Worm (Caenorhabditis elegans) whole organism, young adult: ENCODE data around the gene cct-6.

Experiments
- B0035.1 ChIP-seq: sonication (generic microtip); optimal IDR thresholded peaks from 2 replicates; lab custom pipeline; 2016; ENCODE audit warnings: missing genetic modification characterization, mild to moderate bottlenecking, missing compliant biosample characterization, missing genotype, missing genetic modification reagents
- C06A6.2 ChIP-seq: fragments of 200-800 bp; sonication (Bioruptor generic); conservative IDR thresholded peaks from 2 replicates; pipeline ENCODE4 v1.3.6; 2022; ENCODE audit warnings: missing genetic modification characterization, missing compliant biosample characterization
- F33H1.4 ChIP-seq: fragments of 200-800 bp; sonication (Bioruptor generic); IDR thresholded peaks from 2 replicates; pipeline ENCODE4 v1.3.6; 2022; ENCODE audit warnings: missing genetic modification reagents, missing genetic modification characterization, missing compliant biosample characterization
- F37B4.10 ChIP-seq: fragments of 200-800 bp; sonication (Bioruptor generic); IDR thresholded peaks from 2 replicates; pipeline ENCODE4 v1.3.6; 2022; ENCODE audit warnings: missing genetic modification characterization, missing compliant biosample characterization
- F52B5.7 ChIP-seq: sonication (generic microtip); optimal IDR thresholded peaks from 2 replicates; lab custom pipeline; 2016; ENCODE audit warnings: mild to moderate bottlenecking, missing genetic modification characterization, missing compliant biosample characterization
- T07F8.4 ChIP-seq: sonication (generic microtip); optimal IDR thresholded peaks from 2 replicates; lab custom pipeline; 2016; ENCODE audit warnings: mild to moderate bottlenecking, missing genetic modification characterization, moderate library complexity, missing compliant biosample characterization
- Y95B8A.8 ChIP-seq: fragments of 200-800 bp; sonication (Bioruptor generic); IDR thresholded peaks from 2 replicates; pipeline ENCODE4 v1.3.6; 2022; ENCODE audit warnings: missing genetic modification reagents, missing genetic modification characterization, missing compliant biosample characterization
- akir-1 ChIP-seq: fragments of 200-800 bp; sonication (Bioruptor generic); optimal IDR thresholded peaks from 2 replicates; lab custom pipeline; 2018; ENCODE audit warnings: mild to moderate bottlenecking, missing genetic modification characterization, moderate library complexity, missing compliant biosample characterization
- atf-7 ChIP-seq: sonication (generic microtip); optimal IDR thresholded peaks from 2 replicates; lab custom pipeline; 2017; ENCODE audit warnings: mild to moderate bottlenecking, missing genetic modification characterization, missing compliant biosample characterization
- athp-1 ChIP-seq: sonication (generic microtip); optimal IDR thresholded peaks from 2 replicates; lab custom pipeline; 2017; ENCODE audit warnings: mild to moderate bottlenecking, missing genetic modification characterization, missing compliant biosample characterization
- attf-5 ChIP-seq: fragments of 200-800 bp; sonication (Bioruptor generic); optimal IDR thresholded peaks from 2 replicates; lab custom pipeline; 2018; ENCODE audit warnings: mild to moderate bottlenecking, missing genetic modification characterization, missing compliant biosample characterization
- ceh-27 ChIP-seq: fragments of 200-800 bp; sonication (Bioruptor generic); optimal IDR thresholded peaks from 2 replicates; lab custom pipeline; 2018; ENCODE audit warnings: mild to moderate bottlenecking, missing genetic modification characterization, moderate library complexity, missing compliant biosample characterization
- ceh-79 ChIP-seq: sonication (generic microtip); optimal IDR thresholded peaks from 2 replicates; lab custom pipeline; 2017; ENCODE audit warnings: mild to moderate bottlenecking, missing genetic modification characterization, missing compliant biosample characterization
- dpl-1 ChIP-seq: fragments of 150-350 bp; optimal IDR thresholded peaks from 2 replicates; lab custom pipeline; 2014; ENCODE audit warnings: missing biosample characterization, missing genetic modification reagents, missing genetic modification characterization
- efl-1 ChIP-seq: fragments of 150-350 bp; optimal IDR thresholded peaks from 2 replicates; lab custom pipeline; 2014; ENCODE audit warnings: missing biosample characterization, missing genetic modification reagents, missing genetic modification characterization
- him-1 ChIP-seq: sonication (generic microtip); optimal IDR thresholded peaks from 2 replicates; lab custom pipeline; 2016; ENCODE audit warnings: missing genotype, missing genetic modification reagents, missing genetic modification characterization, missing compliant biosample characterization
- hlh-26 ChIP-seq: fragments of 200-800 bp; sonication (Bioruptor generic); conservative IDR thresholded peaks from 2 replicates; pipeline ENCODE4 v1.3.6; 2022; ENCODE audit warnings: missing genetic modification reagents, missing genetic modification characterization, missing compliant biosample characterization
- lin-26 ChIP-seq: fragments of 200-800 bp; sonication (Bioruptor generic); IDR thresholded peaks from 2 replicates; pipeline ENCODE4 v1.3.6; 2022; ENCODE audit warnings: missing genetic modification reagents, missing genetic modification characterization, missing compliant biosample characterization
- lin-35 ChIP-seq, 3 experiments: fragments of 150-350 bp in 2 of 3; sonication (generic microtip) in 1 of 3; optimal IDR thresholded peaks; 2 replicates each; lab custom pipeline; 2014 to 2018; ENCODE audit warnings: missing biosample characterization in 3 of 3, missing genetic modification characterization in 3 of 3, missing genetic modification reagents in 3 of 3
- lin-40 ChIP-seq: sonication (generic microtip); optimal IDR thresholded peaks from 2 replicates; lab custom pipeline; 2016; ENCODE audit warnings: missing genetic modification characterization, mild to moderate bottlenecking, missing compliant biosample characterization, missing genotype, missing genetic modification reagents
- lin-54 ChIP-seq: fragments of 200-800 bp; sonication (Bioruptor generic); optimal IDR thresholded peaks from 2 replicates; lab custom pipeline; 2018; ENCODE audit warnings: mild to moderate bottlenecking, missing genetic modification characterization, missing compliant biosample characterization
- lir-1 ChIP-seq: fragments of 200-800 bp; sonication (Bioruptor generic); conservative IDR thresholded peaks from 2 replicates; pipeline ENCODE4 v1.3.6; 2022; ENCODE audit warnings: missing genetic modification reagents, missing genetic modification characterization, missing compliant biosample characterization
- madf-6 ChIP-seq: fragments of 200-800 bp; sonication (Bioruptor generic); IDR thresholded peaks from 2 replicates; pipeline ENCODE4 v1.3.6; 2022; ENCODE audit warnings: missing genetic modification reagents, missing genetic modification characterization, missing compliant biosample characterization
- mel-28 ChIP-seq: sonication (generic microtip); optimal IDR thresholded peaks from 2 replicates; lab custom pipeline; 2016; ENCODE audit warnings: borderline replicate concordance, mild to moderate bottlenecking, missing genetic modification characterization, missing compliant biosample characterization
- nhr-179 ChIP-seq: sonication (generic microtip); optimal IDR thresholded peaks from 2 replicates; lab custom pipeline; 2016; ENCODE audit warnings: mild to moderate bottlenecking, missing genetic modification characterization, missing compliant biosample characterization
- nhr-27 ChIP-seq: fragments of 200-800 bp; sonication (Bioruptor generic); optimal IDR thresholded peaks from 2 replicates; lab custom pipeline; 2018; ENCODE audit warnings: mild to moderate bottlenecking, missing genetic modification characterization, moderate library complexity, missing compliant biosample characterization
- nhr-90 ChIP-seq: sonication (generic microtip); optimal IDR thresholded peaks from 2 replicates; lab custom pipeline; 2016; ENCODE audit warnings: missing genotype, mild to moderate bottlenecking, missing genetic modification characterization, missing compliant biosample characterization
- repo-1 ChIP-seq: sonication (generic microtip); optimal IDR thresholded peaks from 2 replicates; lab custom pipeline; 2017; ENCODE audit warnings: mild to moderate bottlenecking, missing genetic modification characterization, missing compliant biosample characterization
- snpc-1.3 ChIP-seq: sonication (generic microtip); optimal IDR thresholded peaks from 2 replicates; lab custom pipeline; 2017; ENCODE audit warnings: missing genetic modification characterization, mild to moderate bottlenecking, missing compliant biosample characterization, antibody characterized with exemption, moderate library complexity, missing genotype, missing genetic modification reagents; ENCODE audit not compliant: insufficient read depth
- snpc-4 ChIP-seq, 5 experiments: fragments of 150-350 bp in 1 of 5; sonication (generic microtip) in 4 of 5; optimal IDR thresholded peaks; 2 replicates each; lab custom pipeline; 2014 to 2018; ENCODE audit warnings: missing genetic modification characterization in 5 of 5, missing biosample characterization in 3 of 5, antibody characterized with exemption in 2 of 5, mild to moderate bottlenecking in 2 of 5, missing compliant biosample characterization in 2 of 5, missing genotype in 2 of 5, moderate library complexity in 2 of 5, missing genetic modification reagents in 1 of 5
- sptf-2 ChIP-seq: fragments of 200-800 bp; sonication (Bioruptor generic); optimal IDR thresholded peaks from 2 replicates; lab custom pipeline; 2018; ENCODE audit warnings: mild to moderate bottlenecking, missing genetic modification characterization, missing compliant biosample characterization
- tbp1 ChIP-seq: fragments of 200-800 bp; sonication (Bioruptor generic); optimal IDR thresholded peaks from 2 replicates; lab custom pipeline; 2018; ENCODE audit warnings: mild to moderate bottlenecking, missing genetic modification characterization, missing compliant biosample characterization
- tlf-1 ChIP-seq: fragments of 200-800 bp; sonication (Bioruptor generic); optimal IDR thresholded peaks from 2 replicates; lab custom pipeline; 2018; ENCODE audit warnings: mild to moderate bottlenecking, missing genetic modification characterization, missing compliant biosample characterization
- unc-130 ChIP-seq: sonication (generic microtip); optimal IDR thresholded peaks from 2 replicates; lab custom pipeline; 2016; ENCODE audit warnings: missing genetic modification reagents, missing genetic modification characterization, missing compliant biosample characterization
- ztf-18 ChIP-seq: sonication (generic microtip); optimal IDR thresholded peaks from 2 replicates; lab custom pipeline; 2016; ENCODE audit warnings: missing genotype, mild to moderate bottlenecking, missing genetic modification characterization, missing compliant biosample characterization
- ztf-22 ChIP-seq: fragments of 200-800 bp; sonication (Bioruptor generic); optimal IDR thresholded peaks from 2 replicates; lab custom pipeline; 2018; ENCODE audit warnings: mild to moderate bottlenecking, missing genetic modification characterization, moderate library complexity, missing compliant biosample characterization

The cct-6 gene

ce11 chrIII:5853240-5853639 lies 2.2 kb downstream of the cct-6 start, which contains the start of gene ddx-23 (continued):
- TF ChIP-seq dpl-1 (GFP tag; lab: Kevin White, UChicago) (peak; percentile 8), tbp1 (GFP tag; lab: Kevin White, UChicago) (peak; percentile 45), attf-5 (peak; percentile 9), efl-1 (GFP tag; lab: Kevin White, UChicago) (peak; percentile 12), unc-130 (GFP tag; lab: Kevin White, UChicago) (peak; percentile 30), B0035.1 (tag; lab: Kevin White, UChicago) (no peak), lin-40 (tag; lab: Kevin White, UChicago) (peak; percentile 9), snpc-4 (GFP tag; optimal IDR thresholded peaks at IDR 0.05; lab: Kevin White, UChicago) (no peak), snpc-4 (tag; optimal IDR thresholded peaks at IDR 0.05; lab: Kevin White, UChicago) (peak in 2 of 4 experiments; percentile 40 to 45), C06A6.2 (GFP tag; lab: Robert Waterston, UW) (no peak), akir-1 (GFP tag; lab: Kevin White, UChicago) (no peak), lin-35 (GFP tag; optimal IDR thresholded peaks at IDR 0.05; lab: Kevin White, UChicago) (peak in 1 of 3 experiments; percentile 61), tlf-1 (no peak), nhr-179 (tag; lab: Kevin White, UChicago) (no peak), nhr-90 (peak; percentile 27), lin-54 (GFP tag; lab: Kevin White, UChicago) (peak; percentile 35), madf-6 (GFP tag; lab: Robert Waterston, UW) (peak; percentile 68), ceh-79 (tag; lab: Kevin White, UChicago) (peak; percentile 39), F33H1.4 (peak; percentile 43; the same call in 1 of the 2 replicates), repo-1 (tag; lab: Kevin White, UChicago) (peak; percentile 62), lin-26 (GFP tag; lab: Robert Waterston, UW) (peak; percentile 28; the same call in 1 of the 2 replicates), Y95B8A.8 (GFP tag; lab: Robert Waterston, UW) (0 out of 2 replicates have a peak, but pooled peaks have one; percentile 65), ztf-18 (tag; lab: Kevin White, UChicago) (peak; percentile 15)

ce11 chrIII:5846412-5846811 lies 9.1 kb downstream of the cct-6 start:
- TF ChIP-seq lin-35 (GFP tag; optimal IDR thresholded peaks at IDR 0.05; lab: Kevin White, UChicago) (no peak), efl-1 (GFP tag; lab: Kevin White, UChicago) (no peak), hlh-26 (GFP tag; lab: Robert Waterston, UW) (no peak), T07F8.4 (tag; lab: Kevin White, UChicago) (no peak), mel-28 (tag; lab: Kevin White, UChicago) (no peak), nhr-90 (no peak), F52B5.7 (no peak), atf-7 (tag; lab: Kevin White, UChicago) (no peak), ceh-27 (GFP tag; lab: Kevin White, UChicago) (no peak), lin-40 (tag; lab: Kevin White, UChicago) (no peak), lir-1 (GFP tag; lab: Robert Waterston, UW) (no peak), ztf-22 (GFP tag; lab: Kevin White, UChicago) (no peak), F37B4.10 (GFP tag; lab: Robert Waterston, UW) (no peak), snpc-1.3 (tag; lab: Kevin White, UChicago) (no peak), him-1 (no peak), athp-1 (no peak), repo-1 (tag; lab: Kevin White, UChicago) (no peak), nhr-27 (tag; lab: Kevin White, UChicago) (no peak), sptf-2 (GFP tag; lab: Kevin White, UChicago) (no peak)
